Fruit fly (Drosophila melanogaster) whole organism, embryonic: ENCODE measurements around the gene CG42404.

Experiments
- ATbp ChIP-seq: fragments of 200-800 bp; sonication (Bioruptor generic); optimal IDR thresholded peaks from 2 replicates; lab custom pipeline; 2017; ENCODE audit warnings: missing biosample characterization, mild to moderate bottlenecking, missing genetic modification characterization, missing genetic modification reagents
- Asciz ChIP-seq: fragments of 200-800 bp; sonication (Bioruptor generic); optimal IDR thresholded peaks from 2 replicates; lab custom pipeline; 2017; ENCODE audit warnings: missing biosample characterization, mild to moderate bottlenecking, missing genetic modification characterization, missing genetic modification reagents
- Bdp1 ChIP-seq: fragments of 200-800 bp; sonication (Bioruptor generic); optimal IDR thresholded peaks from 3 replicates; lab custom pipeline; 2016; ENCODE audit warnings: missing biosample characterization, missing genetic modification characterization
- CG10267 ChIP-seq: fragments of 200-800 bp; sonication (Bioruptor generic); optimal IDR thresholded peaks from 2 replicates; lab custom pipeline; 2018; ENCODE audit warnings: missing biosample characterization, mild to moderate bottlenecking, missing genetic modification characterization, moderate library complexity
- CG10543 ChIP-seq: fragments of 200-800 bp; sonication (Bioruptor generic); optimal IDR thresholded peaks from 3 replicates; lab custom pipeline; 2017; ENCODE audit warnings: missing biosample characterization, mild to moderate bottlenecking, missing genetic modification characterization, moderate library complexity
- CG10654 ChIP-seq: fragments of 200-800 bp; sonication (Bioruptor generic); optimal IDR thresholded peaks from 2 replicates; lab custom pipeline; 2016; ENCODE audit warnings: missing biosample characterization, missing genetic modification characterization
- CG10959 ChIP-seq: fragments of 200-800 bp; sonication (Bioruptor generic); IDR thresholded peaks from 2 replicates; pipeline ENCODE4 v1.3.6; 2022; ENCODE audit warnings: missing biosample characterization, missing genetic modification characterization
- CG11560 ChIP-seq: fragments of 200-800 bp; sonication (Bioruptor generic); IDR thresholded peaks from 3 replicates; pipeline ENCODE4 v1.3.6; 2022; ENCODE audit warnings: missing biosample characterization, missing genetic modification characterization
- CG12071 ChIP-seq: fragments of 200-800 bp; sonication (Bioruptor generic); optimal IDR thresholded peaks from 3 replicates; lab custom pipeline; 2018; ENCODE audit warnings: missing biosample characterization, mild to moderate bottlenecking, missing genetic modification characterization
- CG13424 ChIP-seq: fragments of 200-800 bp; sonication (Bioruptor generic); optimal IDR thresholded peaks from 2 replicates; lab custom pipeline; 2019; ENCODE audit warnings: missing biosample characterization, mild to moderate bottlenecking, missing genetic modification characterization, moderate library complexity
- CG14441 ChIP-seq: fragments of 200-800 bp; sonication (Bioruptor generic); IDR thresholded peaks from 2 replicates; pipeline ENCODE4 v1.3.6; 2022; ENCODE audit warnings: missing biosample characterization, missing genetic modification characterization
- CG1603 ChIP-seq: fragments of 200-800 bp; sonication (Bioruptor generic); optimal IDR thresholded peaks from 2 replicates; lab custom pipeline; 2019; ENCODE audit warnings: missing biosample characterization, mild to moderate bottlenecking, missing genetic modification characterization, moderate library complexity
- CG18011 ChIP-seq: fragments of 200-800 bp; sonication (Bioruptor generic); optimal IDR thresholded peaks from 2 replicates; lab custom pipeline; 2017; ENCODE audit warnings: missing biosample characterization, missing genetic modification characterization, mild to moderate bottlenecking, moderate library complexity, missing genotype
- CG18599 ChIP-seq: fragments of 200-800 bp; sonication (Bioruptor generic); optimal IDR thresholded peaks from 3 replicates; lab custom pipeline; 2017; ENCODE audit warnings: missing biosample characterization, missing genetic modification characterization, mild to moderate bottlenecking, moderate library complexity, missing genetic modification reagents
- CG2129 ChIP-seq: fragments of 200-800 bp; sonication (Bioruptor generic); IDR thresholded peaks from 2 replicates; pipeline ENCODE4 v1.3.6; 2022; ENCODE audit warnings: missing biosample characterization, missing genetic modification characterization; ENCODE audit not compliant: partially characterized antibody
- CG2199 ChIP-seq: fragments of 200-800 bp; sonication (Bioruptor generic); IDR thresholded peaks from 3 replicates; pipeline ENCODE4 v1.3.6; 2022; ENCODE audit warnings: missing biosample characterization, missing genetic modification characterization
- CG30403 ChIP-seq: fragments of 200-800 bp; sonication (Bioruptor generic); optimal IDR thresholded peaks from 3 replicates; lab custom pipeline; 2016; ENCODE audit warnings: missing biosample characterization, missing genetic modification characterization
- CG31224 ChIP-seq: fragments of 200-800 bp; sonication (Bioruptor generic); IDR thresholded peaks from 2 replicates; pipeline ENCODE4 v1.3.6; 2022; ENCODE audit warnings: missing biosample characterization, missing genetic modification characterization
- CG31388 ChIP-seq: fragments of 200-800 bp; sonication (Bioruptor generic); optimal IDR thresholded peaks from 2 replicates; lab custom pipeline; 2016; ENCODE audit warnings: missing biosample characterization, missing genetic modification characterization
- CG34422 ChIP-seq: fragments of 200-800 bp; sonication (Bioruptor generic); IDR thresholded peaks from 3 replicates; pipeline ENCODE4 v1.3.6; 2022; ENCODE audit warnings: missing biosample characterization, missing genetic modification characterization
- CG4404 ChIP-seq: fragments of 200-800 bp; sonication (Bioruptor generic); IDR thresholded peaks from 2 replicates; pipeline ENCODE4 v1.3.6; 2022; ENCODE audit warnings: missing biosample characterization, missing genetic modification characterization
- CG4617 ChIP-seq: fragments of 200-800 bp; sonication (Bioruptor generic); optimal IDR thresholded peaks from 3 replicates; lab custom pipeline; 2016; ENCODE audit warnings: missing biosample characterization, missing genetic modification characterization, borderline replicate concordance
- CG6683 ChIP-seq: fragments of 200-800 bp; sonication (Bioruptor generic); optimal IDR thresholded peaks from 2 replicates; lab custom pipeline; 2017; ENCODE audit warnings: missing biosample characterization, mild to moderate bottlenecking, missing genetic modification characterization, missing genetic modification reagents
- CG7963 ChIP-seq: fragments of 200-800 bp; sonication (Bioruptor generic); IDR thresholded peaks from 3 replicates; pipeline ENCODE4 v1.3.6; 2022; ENCODE audit warnings: missing biosample characterization, missing genetic modification characterization; ENCODE audit not compliant: partially characterized antibody
- CG9609 ChIP-seq: fragments of 200-800 bp; sonication (Bioruptor generic); optimal IDR thresholded peaks from 3 replicates; lab custom pipeline; 2016; ENCODE audit warnings: missing biosample characterization, missing genetic modification characterization
- CG9932 ChIP-seq: fragments of 200-800 bp; sonication (Bioruptor generic); IDR thresholded peaks from 2 replicates; pipeline ENCODE4 v1.3.6; 2022; ENCODE audit warnings: missing biosample characterization, missing genetic modification characterization
- CoRest ChIP-seq: fragments of 200-800 bp; sonication (Bioruptor generic); optimal IDR thresholded peaks from 3 replicates; lab custom pipeline; 2018; ENCODE audit warnings: missing biosample characterization, mild to moderate bottlenecking, missing genetic modification characterization, moderate library complexity
- Dfd ChIP-seq, 2 experiments: fragments of >200 bp; optimal IDR thresholded peaks; 2 replicates each; lab custom pipeline; 2017; ENCODE audit warnings: missing biosample characterization in 2 of 2, missing genetic modification characterization in 2 of 2
- Dip3 ChIP-seq: fragments of 200-800 bp; sonication (Bioruptor generic); optimal IDR thresholded peaks from 3 replicates; lab custom pipeline; 2016; ENCODE audit warnings: missing biosample characterization, missing genetic modification characterization
- E2f2 ChIP-seq: fragments of 200-800 bp; sonication (Bioruptor generic); IDR thresholded peaks from 2 replicates; pipeline ENCODE4 v1.3.6; 2022; ENCODE audit warnings: missing biosample characterization, missing genetic modification characterization
- HLH3B ChIP-seq: fragments of 200-800 bp; sonication (Bioruptor generic); IDR thresholded peaks from 2 replicates; pipeline ENCODE4 v1.3.6; 2022; ENCODE audit warnings: missing biosample characterization, missing genetic modification characterization
- HLH4C ChIP-seq: fragments of 200-800 bp; sonication (Bioruptor generic); IDR thresholded peaks from 3 replicates; pipeline ENCODE4 v1.3.6; 2022; ENCODE audit warnings: missing biosample characterization, missing genetic modification characterization; ENCODE audit not compliant: partially characterized antibody
- MBD-R2 ChIP-seq: fragments of 200-800 bp; sonication (Bioruptor generic); IDR thresholded peaks from 2 replicates; pipeline ENCODE4 v1.3.6; 2022; ENCODE audit warnings: missing biosample characterization, missing genetic modification characterization
- NC2β ChIP-seq: fragments of 200-800 bp; sonication (Bioruptor generic); optimal IDR thresholded peaks from 2 replicates; lab custom pipeline; 2016; ENCODE audit warnings: missing biosample characterization, missing genetic modification characterization
- NK7.1 ChIP-seq: fragments of 200-800 bp; sonication (Bioruptor generic); optimal IDR thresholded peaks from 3 replicates; lab custom pipeline; 2016; ENCODE audit warnings: missing biosample characterization, missing genetic modification characterization
- Neu2 ChIP-seq: fragments of 200-800 bp; sonication (Bioruptor generic); optimal IDR thresholded peaks from 3 replicates; lab custom pipeline; 2016; ENCODE audit warnings: missing biosample characterization, missing genetic modification characterization, borderline replicate concordance
- Nf-YB ChIP-seq: fragments of 200-800 bp; sonication (Bioruptor generic); optimal IDR thresholded peaks from 3 replicates; lab custom pipeline; 2019; ENCODE audit warnings: missing biosample characterization, mild to moderate bottlenecking, missing genetic modification characterization, moderate library complexity
- Rx ChIP-seq: fragments of 200-800 bp; sonication (Bioruptor generic); IDR thresholded peaks from 2 replicates; pipeline ENCODE4 v1.3.6; 2022; ENCODE audit warnings: missing biosample characterization, missing genetic modification characterization
- Sin3A ChIP-seq: fragments of >200 bp; optimal IDR thresholded peaks from 2 replicates; lab custom pipeline; 2018
- Xrp1 ChIP-seq: fragments of 200-800 bp; sonication (Bioruptor generic); IDR thresholded peaks from 2 replicates; pipeline ENCODE4 v1.3.6; 2022; ENCODE audit warnings: missing biosample characterization, missing genetic modification characterization
- fu2 ChIP-seq: fragments of 200-800 bp; sonication (Bioruptor generic); optimal IDR thresholded peaks from 2 replicates; lab custom pipeline; 2016; ENCODE audit warnings: missing biosample characterization, missing genetic modification characterization
- gcm2 ChIP-seq: fragments of 200-800 bp; sonication (Bioruptor generic); optimal IDR thresholded peaks from 2 replicates; lab custom pipeline; 2016; ENCODE audit warnings: missing biosample characterization, missing genetic modification characterization
- hb ChIP-seq: fragments of 200-800 bp; sonication (Bioruptor generic); IDR thresholded peaks from 3 replicates; pipeline ENCODE4 v1.3.6; 2022; ENCODE audit warnings: missing biosample characterization, missing genetic modification characterization; ENCODE audit not compliant: partially characterized antibody
- jigr1 ChIP-seq: fragments of 200-800 bp; sonication (Bioruptor generic); IDR thresholded peaks from 3 replicates; pipeline ENCODE4 v1.3.6; 2022; ENCODE audit warnings: missing biosample characterization, missing genetic modification characterization
- klu ChIP-seq: fragments of 200-800 bp; sonication (Bioruptor generic); IDR thresholded peaks from 2 replicates; pipeline ENCODE4 v1.3.6; 2022; ENCODE audit warnings: missing biosample characterization, missing genetic modification characterization
- mirr ChIP-seq: fragments of 200-800 bp; sonication (Bioruptor generic); optimal IDR thresholded peaks from 3 replicates; lab custom pipeline; 2018; ENCODE audit warnings: missing biosample characterization, mild to moderate bottlenecking, missing genetic modification characterization
- otp ChIP-seq: fragments of 200-800 bp; sonication (Bioruptor generic); IDR thresholded peaks from 3 replicates; pipeline ENCODE4, ENCODE4 v1.3.6; 2022; ENCODE audit warnings: missing biosample characterization, missing genetic modification characterization
- p53 ChIP-seq: fragments of 200-800 bp; sonication (Bioruptor generic); optimal IDR thresholded peaks from 2 replicates; lab custom pipeline; 2016; ENCODE audit warnings: missing biosample characterization, missing genetic modification characterization
- run ChIP-seq: fragments of 200-800 bp; sonication (Bioruptor generic); optimal IDR thresholded peaks from 3 replicates; lab custom pipeline; 2018; ENCODE audit warnings: missing biosample characterization, mild to moderate bottlenecking, missing genetic modification characterization
- sens-2 ChIP-seq: fragments of 200-800 bp; sonication (Bioruptor generic); IDR thresholded peaks from 2 replicates; pipeline ENCODE4 v1.3.6; 2022; ENCODE audit warnings: missing biosample characterization, missing genetic modification characterization
- sima ChIP-seq: fragments of 200-800 bp; sonication (Bioruptor generic); optimal IDR thresholded peaks from 2 replicates; lab custom pipeline; 2016; ENCODE audit warnings: missing biosample characterization, missing genetic modification characterization
- tio ChIP-seq: fragments of 200-800 bp; sonication (Bioruptor generic); optimal IDR thresholded peaks from 2 replicates; lab custom pipeline; 2017; ENCODE audit warnings: missing biosample characterization, missing genetic modification characterization, inconsistent platforms

Gene CG42404

DNA sequence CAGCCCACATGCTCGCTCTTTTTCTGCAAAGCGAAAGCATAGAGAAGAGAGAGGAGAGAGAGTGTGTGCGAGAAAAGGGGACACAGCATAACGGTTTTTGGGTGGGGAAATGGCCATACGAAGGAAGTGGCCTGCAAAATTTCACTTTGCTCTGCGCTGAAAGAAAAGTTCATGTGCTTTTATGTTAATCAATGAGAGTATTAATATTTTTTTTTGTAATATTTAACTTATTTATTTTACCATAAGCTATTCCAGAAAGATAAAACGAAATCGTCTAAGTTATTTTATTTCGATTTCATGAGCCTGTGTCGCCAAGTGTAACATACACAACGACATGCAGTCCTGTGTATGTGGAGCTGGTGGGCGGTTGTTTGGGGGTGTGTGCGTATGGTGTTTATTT lies 560 bp downstream of the CG42404 start (continued):
- TF ChIP-seq CG4404 (GFP tag; lab: Robert Waterston, UW) (peak; percentile 52), CG31224 (GFP tag; lab: Robert Waterston, UW) (peak; percentile 60), CG30403 (no peak), CG2129 (GFP tag; lab: Robert Waterston, UW) (no peak), Bdp1 (peak; percentile 18), Neu2 (no peak), HLH3B (GFP tag; lab: Robert Waterston, UW) (peak; percentile 68), Xrp1 (GFP tag; lab: Robert Waterston, UW) (peak; percentile 81), fu2 (GFP tag; lab: Kevin White, UChicago) (no peak), CG34422 (GFP tag; lab: Robert Waterston, UW) (peak; percentile 72; the same call in 2 of the 3 replicates), CG10543 (GFP tag; lab: Kevin White, UChicago) (no peak), Asciz (GFP tag; lab: Kevin White, UChicago) (no peak), CG14441 (GFP tag; lab: Robert Waterston, UW) (peak; percentile 73), otp (no peak), E2f2 (peak; percentile 51), CG2199 (GFP tag; lab: Robert Waterston, UW) (no peak), CG9609 (GFP tag; lab: Kevin White, UChicago) (no peak), gcm2 (GFP tag; lab: Kevin White, UChicago) (no peak), Sin3A (lab: Kevin White, UChicago) (no peak), CG13424 (tag; lab: Kevin White, UChicago) (peak; percentile 76), CG10654 (no peak), CG7963 (GFP tag; lab: Robert Waterston, UW) (no peak), tio (GFP tag; lab: Kevin White, UChicago) (no peak), hb (GFP tag; lab: Robert Waterston, UW) (no peak), CG1603 (no peak), klu (GFP tag; lab: Robert Waterston, UW) (peak; percentile 59; the same call in 1 of the 2 replicates), Nf-YB (GFP tag; lab: Kevin White, UChicago) (no peak), ATbp (GFP tag; lab: Kevin White, UChicago) (no peak), CG10267 (peak; percentile 39), NC2β (GFP tag; lab: Kevin White, UChicago) (no peak), CG31388 (GFP tag; lab: Kevin White, UChicago) (no peak), MBD-R2 (GFP tag; lab: Robert Waterston, UW) (peak; percentile 55; the same call in 1 of the 2 replicates), HLH4C (GFP tag; lab: Robert Waterston, UW) (no peak), Dfd (GFP tag; optimal IDR thresholded peaks at IDR 0.05; lab: Kevin White, UChicago) (no peak), CG10959 (GFP tag; lab: Robert Waterston, UW) (no peak), sens-2 (GFP tag; lab: Robert Waterston, UW) (no peak), Rx (GFP tag; lab: Robert Waterston, UW) (peak; percentile 52), CoRest (no peak), Dip3 (peak; percentile 34), run (tag; lab: Kevin White, UChicago) (peak; percentile 10), CG9932 (peak; percentile 81), NK7.1 (GFP tag; lab: Kevin White, UChicago) (no peak), mirr (no peak), CG6683 (peak; percentile 59), CG12071 (no peak), sima (GFP tag; lab: Kevin White, UChicago) (no peak), p53 (GFP tag; lab: Kevin White, UChicago) (no peak), CG4617 (GFP tag; lab: Kevin White, UChicago) (no peak), CG18599 (GFP tag; lab: Kevin White, UChicago) (peak; percentile 94), CG11560 (no peak), CG18011 (GFP tag; lab: Kevin White, UChicago) (peak; percentile 10), jigr1 (GFP tag; lab: Robert Waterston, UW) (peak; percentile 26; the same call in 1 of the 3 replicates)
